Fruit fly (Drosophila melanogaster): ENCODE results near the gene CG42674.

DNA sequence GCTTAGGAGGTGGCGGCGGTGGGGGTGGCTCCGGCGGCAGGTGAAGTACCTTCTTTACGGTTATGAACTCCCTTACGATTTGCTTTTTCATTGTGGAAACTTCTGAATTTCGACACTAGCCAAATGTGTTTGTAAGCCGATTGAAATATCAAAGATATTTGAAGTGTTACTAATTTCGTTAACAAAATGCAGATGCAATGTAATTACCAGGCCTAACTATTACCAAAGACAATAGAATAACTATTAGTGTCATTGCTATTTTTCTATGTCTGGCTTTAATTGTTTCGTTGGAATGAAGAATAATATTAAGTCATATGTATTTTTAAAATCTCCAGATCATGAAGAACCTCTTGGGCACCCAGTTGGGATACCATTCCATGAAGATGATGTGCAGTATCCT lies 64.9 kb downstream of the CG42674 start, which contains the start of gene CG7335:
- TF ChIP-seq psq (optimal IDR thresholded peaks at IDR 0.05) = no peak
- no peak for TF ChIP-seq usp (GFP tag; optimal IDR thresholded peaks at IDR 0.05)
- TF ChIP-seq EcR (GFP tag; optimal IDR thresholded peaks at IDR 0.05) = no peak
- no peak for TF ChIP-seq pan (optimal IDR thresholded peaks at IDR 0.05)
